Fruit fly (Drosophila melanogaster): ENCODE measurements around the gene Cyp6d5.

The Cyp6d5 gene

DNA sequence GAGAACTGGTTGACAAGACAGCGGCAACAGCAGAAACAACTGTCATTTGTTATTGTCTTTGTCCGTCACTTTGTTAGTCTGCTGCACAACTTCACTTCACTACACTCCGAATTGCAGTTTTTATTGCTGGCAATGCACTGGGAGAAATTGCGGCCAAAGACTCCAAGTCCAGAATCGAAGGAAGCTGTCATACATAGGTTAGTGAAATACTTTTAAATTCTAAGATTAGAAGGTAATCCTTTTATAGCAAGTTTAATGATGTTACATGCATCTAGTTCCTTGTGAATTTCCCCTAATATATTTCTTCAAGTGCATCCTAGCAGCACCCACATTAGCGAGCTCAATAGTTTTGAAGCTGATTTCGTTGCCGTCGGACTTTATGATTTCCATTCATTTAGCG, 20.2 kb upstream of the Cyp6d5 start (continued):
- no peak for TF ChIP-seq tna (GFP tag; IDR thresholded peaks at IDR 0.05; ENCODE audit: partially characterized antibody)
- TF ChIP-seq zen2 (GFP tag; IDR thresholded peaks at IDR 0.05; ENCODE audit: partially characterized antibody) = no peak
- TF ChIP-seq Asciz (GFP tag; optimal IDR thresholded peaks at IDR 0.05) = peak; percentile 49
- no peak for TF ChIP-seq MBD-R2 (GFP tag; IDR thresholded peaks at IDR 0.05)
- no peak for TF ChIP-seq Neu2 (GFP tag; optimal IDR thresholded peaks at IDR 0.05; ENCODE audit: borderline replicate concordance)
- TF ChIP-seq vfl (GFP tag; optimal IDR thresholded peaks at IDR 0.05) = no peak
- peak; percentile 61 for TF ChIP-seq Sox102F (GFP tag; optimal IDR thresholded peaks at IDR 0.05)
- TF ChIP-seq cad (GFP tag; optimal IDR thresholded peaks at IDR 0.05) = no peak
- TF ChIP-seq CG4707 (GFP tag; optimal IDR thresholded peaks at IDR 0.05) = no peak
- no peak for TF ChIP-seq CG2199 (GFP tag; IDR thresholded peaks at IDR 0.05)
- TF ChIP-seq oc (tag; optimal IDR thresholded peaks at IDR 0.05) = no peak
- no peak for TF ChIP-seq CG13894 (tag; optimal IDR thresholded peaks at IDR 0.05)
- TF ChIP-seq CG15696 (tag; optimal IDR thresholded peaks at IDR 0.05) = peak; percentile 15
- TF ChIP-seq CG8359 (GFP tag; optimal IDR thresholded peaks at IDR 0.05; ENCODE audit: borderline replicate concordance) = peak; percentile 48
- TF ChIP-seq bbx (GFP tag; IDR thresholded peaks at IDR 0.05; ENCODE audit: partially characterized antibody) = no peak
- TF ChIP-seq mirr (GFP tag; optimal IDR thresholded peaks at IDR 0.05) = no peak
- TF ChIP-seq gro (GFP tag; optimal IDR thresholded peaks at IDR 0.05) = no peak
- TF ChIP-seq CG34376 (GFP tag; optimal IDR thresholded peaks at IDR 0.05) = no peak
- peak; percentile 37; the same call in 1 of the 3 replicates for TF ChIP-seq Optix (GFP tag; IDR thresholded peaks at IDR 0.05)
- peak; percentile 32 for TF ChIP-seq fd64A (GFP tag; optimal IDR thresholded peaks at IDR 0.05)
- peak; percentile 22 for TF ChIP-seq grau (tag; optimal IDR thresholded peaks at IDR 0.05)
- peak; percentile 41 for TF ChIP-seq dmrt11E (tag; optimal IDR thresholded peaks at IDR 0.05)
- TF ChIP-seq CG6813 (GFP tag; optimal IDR thresholded peaks at IDR 0.05) = no peak
- no peak for TF ChIP-seq stwl (tag; optimal IDR thresholded peaks at IDR 0.05)
- peak; percentile 10 for TF ChIP-seq CTCF (GFP tag; optimal IDR thresholded peaks at IDR 0.05)
- TF ChIP-seq Poxn (GFP tag; IDR thresholded peaks at IDR 0.05) = no peak
- TF ChIP-seq bsh (GFP tag; optimal IDR thresholded peaks at IDR 0.05) = peak; percentile 23 to 65
- no peak for TF ChIP-seq ttk (GFP tag; IDR thresholded peaks at IDR 0.05)
- no peak for TF ChIP-seq CG9609 (GFP tag; optimal IDR thresholded peaks at IDR 0.05)
- TF ChIP-seq trem (tag; optimal IDR thresholded peaks at IDR 0.05) = peak; percentile 37
- no peak for TF ChIP-seq CG14050 (GFP tag; IDR thresholded peaks at IDR 0.05)
- TF ChIP-seq z (GFP tag; IDR thresholded peaks at IDR 0.05) = no peak
- no peak for TF ChIP-seq da (GFP tag; optimal IDR thresholded peaks at IDR 0.05)
- TF ChIP-seq CG3407 (GFP tag; optimal IDR thresholded peaks at IDR 0.05) = no peak
- TF ChIP-seq p53 (GFP tag; optimal IDR thresholded peaks at IDR 0.05) = no peak
- no peak for TF ChIP-seq Fer1 (GFP tag; optimal IDR thresholded peaks at IDR 0.05)
- TF ChIP-seq ash1 (GFP tag; optimal IDR thresholded peaks at IDR 0.05) = no peak
- TF ChIP-seq grn (GFP tag; optimal IDR thresholded peaks at IDR 0.05) = no peak
- TF ChIP-seq CG13287 (GFP tag; IDR thresholded peaks at IDR 0.05; ENCODE audit: partially characterized antibody) = no peak
- peak; percentile 15 for TF ChIP-seq CG16863 (GFP tag; optimal IDR thresholded peaks at IDR 0.05)
- TF ChIP-seq CG10959 (GFP tag; IDR thresholded peaks at IDR 0.05) = 0 out of 2 replicates have a peak, but pooled peaks have one; percentile 26
- TF ChIP-seq CG14710 (tag; optimal IDR thresholded peaks at IDR 0.05) = peak; percentile 54
- no peak for TF ChIP-seq repo (GFP tag; optimal IDR thresholded peaks at IDR 0.05)
- TF ChIP-seq pzg (GFP tag; optimal IDR thresholded peaks at IDR 0.05) = no peak
- no peak for TF ChIP-seq nerfin-2 (GFP tag; IDR thresholded peaks at IDR 0.05; ENCODE audit: partially characterized antibody)
- TF ChIP-seq Stat92E (GFP tag; optimal IDR thresholded peaks at IDR 0.05) = no peak
- no peak for TF ChIP-seq Taf1 (GFP tag; IDR thresholded peaks at IDR 0.05)
- no peak for TF ChIP-seq zfh2 (GFP tag; optimal IDR thresholded peaks at IDR 0.05)

Measured in whole organism, embryonic.